Fruit fly (Drosophila melanogaster): ENCODE data around the gene CstF50.

Gene CstF50

DNA sequence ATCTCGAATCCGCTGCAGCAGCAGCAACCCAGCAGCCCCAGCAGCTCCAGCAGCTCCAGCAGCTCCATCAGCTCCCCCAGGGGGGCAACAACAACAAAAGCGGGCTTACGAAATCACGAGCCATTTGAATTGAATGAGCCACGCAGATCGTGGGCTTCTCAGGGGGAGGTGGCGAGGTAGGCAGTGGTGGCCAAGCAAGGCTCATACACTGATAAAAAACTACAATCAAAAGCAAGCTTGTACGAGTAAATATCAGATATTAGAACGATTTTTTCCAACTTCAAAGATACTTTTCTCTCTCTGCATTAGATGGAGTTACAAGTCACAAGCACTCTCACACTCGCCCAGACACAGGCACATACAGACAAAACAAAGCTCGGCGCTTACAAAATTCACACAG is 27.6 kb downstream of the CstF50 start (continued):
- TF ChIP-seq Ets96B (tag; optimal IDR thresholded peaks at IDR 0.05) (no peak), CG32006 (GFP tag; optimal IDR thresholded peaks at IDR 0.05) (peak; percentile 63), CG6276 (GFP tag; optimal IDR thresholded peaks at IDR 0.05) (peak; percentile 70), achi (GFP tag; optimal IDR thresholded peaks at IDR 0.05) (no peak), svp (GFP tag) (no peak), pdm3 (GFP tag; optimal IDR thresholded peaks at IDR 0.05) (peak; percentile 32), CG11294 (GFP tag; IDR thresholded peaks at IDR 0.05) (peak; percentile 24; the same call in 1 of the 2 replicates), CG8319 (GFP tag; optimal IDR thresholded peaks at IDR 0.05) (no peak), fd59A (GFP tag; optimal IDR thresholded peaks at IDR 0.05) (no peak), topi (GFP tag; optimal IDR thresholded peaks at IDR 0.05) (peak; percentile 28), Gug (GFP tag; IDR thresholded peaks at IDR 0.05) (peak; percentile 70), fd85E (GFP tag; optimal IDR thresholded peaks at IDR 0.05) (no peak), CG3032 (tag; optimal IDR thresholded peaks at IDR 0.05) (no peak), Smox (GFP tag; optimal IDR thresholded peaks at IDR 0.05) (peak; percentile 16), CG34406 (GFP tag; optimal IDR thresholded peaks at IDR 0.05) (no peak), Sox14 (GFP tag; optimal IDR thresholded peaks at IDR 0.05) (peak; percentile 68)

DNA sequence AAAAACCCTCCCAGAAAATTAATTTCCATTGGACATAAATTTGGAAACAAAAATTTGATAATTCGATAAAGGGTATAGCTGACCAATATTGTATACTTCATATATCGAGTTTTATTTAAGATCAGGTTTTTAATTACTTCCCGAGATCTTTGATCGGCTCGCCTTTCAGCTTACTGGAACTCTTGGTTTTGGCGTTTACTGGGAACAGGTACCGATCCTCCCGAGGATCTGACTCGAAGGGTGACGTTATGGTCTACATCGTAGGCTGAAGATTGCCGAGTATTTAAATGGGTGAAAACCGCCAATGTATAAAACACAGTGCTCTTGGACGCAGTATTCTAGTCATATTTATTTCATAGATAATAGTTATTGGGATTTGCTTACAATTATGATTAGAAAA is 28.5 kb downstream of the CstF50 start, which contains the start of gene CG42693:
TSS of gene CG42693 (minus strand) at position 101 of the 400 bp plus-strand sequence.
- TF ChIP-seq Hr39 (GFP tag; optimal IDR thresholded peaks at IDR 0.05) (no peak), CG10631 (GFP tag; optimal IDR thresholded peaks at IDR 0.05) (no peak), CG8632 (GFP tag; optimal IDR thresholded peaks at IDR 0.05) (no peak), CG11294 (GFP tag; IDR thresholded peaks at IDR 0.05) (no peak), CG9139 (GFP tag; optimal IDR thresholded peaks at IDR 0.05) (no peak), fd59A (GFP tag; optimal IDR thresholded peaks at IDR 0.05) (no peak), eg (GFP tag; IDR thresholded peaks at IDR 0.05) (no peak), net (GFP tag; optimal IDR thresholded peaks at IDR 0.05) (no peak), Smox (GFP tag; optimal IDR thresholded peaks at IDR 0.05) (no peak), CG3919 (GFP tag; optimal IDR thresholded peaks at IDR 0.05) (no peak), CG16779 (tag; optimal IDR thresholded peaks at IDR 0.05) (no peak), CG31627 (GFP tag; optimal IDR thresholded peaks at IDR 0.05) (no peak), Ets96B (tag; optimal IDR thresholded peaks at IDR 0.05) (no peak), Eip93F (GFP tag; optimal IDR thresholded peaks at IDR 0.05) (no peak), CG8319 (GFP tag; optimal IDR thresholded peaks at IDR 0.05) (no peak), esn (GFP tag; optimal IDR thresholded peaks at IDR 0.05) (no peak), CG6808 (GFP tag; optimal IDR thresholded peaks at IDR 0.05) (no peak), ss (GFP tag; optimal IDR thresholded peaks at IDR 0.05) (no peak), CG8119 (GFP tag; IDR thresholded peaks at IDR 0.05) (no peak)

DNA sequence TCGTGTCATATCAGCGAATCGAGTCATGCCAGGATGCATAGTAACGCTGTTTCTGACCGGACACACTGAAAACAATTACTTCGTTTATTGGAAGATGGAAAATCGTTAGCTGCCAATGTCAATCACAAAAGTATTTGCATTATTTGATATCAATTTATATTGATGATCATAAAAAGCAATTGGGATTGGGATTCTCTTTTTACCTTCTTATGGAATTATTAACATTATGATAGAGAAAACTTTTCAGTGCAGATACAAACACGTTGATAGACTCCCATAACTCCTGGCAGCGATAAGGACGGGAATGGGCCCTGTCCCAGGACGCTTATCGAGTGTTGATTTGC is 29.9 kb downstream of the CstF50 start:
- TF ChIP-seq CG32006 (GFP tag; optimal IDR thresholded peaks at IDR 0.05), result peak; percentile 29
- TF ChIP-seq CG15336 (GFP tag; IDR thresholded peaks at IDR 0.05), result 0 out of 2 replicates have a peak, but pooled peaks have one; percentile 11
- TF ChIP-seq CG8632 (GFP tag; optimal IDR thresholded peaks at IDR 0.05), result no peak
- no peak for TF ChIP-seq CG11294 (GFP tag; IDR thresholded peaks at IDR 0.05)
- TF ChIP-seq CG16779 (tag; optimal IDR thresholded peaks at IDR 0.05), result no peak
- no peak for TF ChIP-seq CG8319 (GFP tag; optimal IDR thresholded peaks at IDR 0.05)
- TF ChIP-seq CG31627 (GFP tag; optimal IDR thresholded peaks at IDR 0.05), result no peak
- TF ChIP-seq fd85E (GFP tag; optimal IDR thresholded peaks at IDR 0.05), result no peak
- no peak for TF ChIP-seq Sox15 (GFP tag; optimal IDR thresholded peaks at IDR 0.05)
- peak; percentile 10 for TF ChIP-seq CG10631 (GFP tag; optimal IDR thresholded peaks at IDR 0.05)
- TF ChIP-seq Hr4 (GFP tag; optimal IDR thresholded peaks at IDR 0.05), result peak; percentile 22
- TF ChIP-seq Lpt (GFP tag; optimal IDR thresholded peaks at IDR 0.05), result no peak
- TF ChIP-seq Eip78C (GFP tag), result peak; percentile 66
- peak; percentile 61 for TF ChIP-seq svp (GFP tag)
- peak; percentile 28 for TF ChIP-seq Ets96B (tag; optimal IDR thresholded peaks at IDR 0.05)
- TF ChIP-seq Eip75B (GFP tag; optimal IDR thresholded peaks at IDR 0.05), result no peak
- TF ChIP-seq Sox14 (GFP tag; optimal IDR thresholded peaks at IDR 0.05), result no peak
- no peak for TF ChIP-seq ss (GFP tag; optimal IDR thresholded peaks at IDR 0.05)
- TF ChIP-seq CG1621 (tag; optimal IDR thresholded peaks at IDR 0.05), result no peak
- TF ChIP-seq topi (GFP tag; optimal IDR thresholded peaks at IDR 0.05), result peak; percentile 14
- TF ChIP-seq dac (GFP tag; optimal IDR thresholded peaks at IDR 0.05), result no peak

Measured in whole organism, prepupa.